Worm (Caenorhabditis elegans) whole organism, late embryonic: ENCODE results near the gene T04C12.7.

Experiments used
- ama-1 ChIP-seq: fragments of 150-350 bp; optimal IDR thresholded peaks from 2 replicates; lab custom pipeline; 2014
- ceh-9 ChIP-seq: sonication (generic microtip); optimal IDR thresholded peaks from 2 replicates; lab custom pipeline; 2016; ENCODE audit warnings: mild to moderate bottlenecking, missing genetic modification characterization, inconsistent platforms, missing compliant biosample characterization
- elt-2 ChIP-seq: sonication (generic microtip); optimal IDR thresholded peaks from 2 replicates; lab custom pipeline; 2016; ENCODE audit warnings: missing genetic modification reagents, missing genetic modification characterization, missing compliant biosample characterization
- ets-4 ChIP-seq: sonication (generic microtip); optimal IDR thresholded peaks from 2 replicates; lab custom pipeline; 2016; ENCODE audit warnings: missing genetic modification characterization, missing compliant biosample characterization
- fkh-10 ChIP-seq: fragments of 150-350 bp; optimal IDR thresholded peaks from 2 replicates; lab custom pipeline; 2014; ENCODE audit warnings: missing biosample characterization, missing genetic modification reagents, missing genetic modification characterization
- hlh-30 ChIP-seq: sonication (generic microtip); optimal IDR thresholded peaks from 2 replicates; lab custom pipeline; 2017; ENCODE audit warnings: antibody characterized with exemption, missing genetic modification characterization, missing compliant biosample characterization; ENCODE audit not compliant: insufficient read depth
- lim-6 ChIP-seq: sonication (generic microtip); optimal IDR thresholded peaks from 2 replicates; lab custom pipeline; 2016; ENCODE audit warnings: missing genetic modification characterization, missing compliant biosample characterization
- pax-1 ChIP-seq: fragments of 150-350 bp; optimal IDR thresholded peaks from 2 replicates; lab custom pipeline; 2014; ENCODE audit warnings: missing biosample characterization, missing genetic modification characterization
- pha-4 ChIP-seq: fragments of 150-350 bp; optimal IDR thresholded peaks from 2 replicates; lab custom pipeline; 2018; ENCODE audit warnings: missing biosample characterization, missing genetic modification reagents, missing genetic modification characterization
- tbx-2 ChIP-seq: sonication (generic microtip); optimal IDR thresholded peaks from 2 replicates; lab custom pipeline; 2016; ENCODE audit warnings: missing genetic modification characterization, missing compliant biosample characterization
- unc-86 ChIP-seq: sonication (generic microtip); optimal IDR thresholded peaks from 2 replicates; lab custom pipeline; 2016; ENCODE audit warnings: missing genetic modification characterization, missing compliant biosample characterization
- zip-5 ChIP-seq: sonication (generic microtip); optimal IDR thresholded peaks from 2 replicates; lab custom pipeline; 2016; ENCODE audit warnings: missing genetic modification characterization, missing compliant biosample characterization

ce11 chrV:11007651-11008050 lies 46.3 kb upstream of the T04C12.7 start:
- TF ChIP-seq ama-1 (no peak), ceh-9 (tag; lab: Kevin White, UChicago) (no peak), elt-2 (tag; lab: Kevin White, UChicago) (peak; percentile 54), hlh-30 (tag; lab: Kevin White, UChicago) (no peak), tbx-2 (tag; lab: Kevin White, UChicago) (no peak), lim-6 (no peak), pha-4 (tag; lab: Kevin White, UChicago) (no peak), fkh-10 (GFP tag; lab: Kevin White, UChicago) (no peak), ets-4 (no peak), zip-5 (tag; lab: Kevin White, UChicago) (no peak), pax-1 (tag; lab: Kevin White, UChicago) (no peak), unc-86 (tag; lab: Kevin White, UChicago) (no peak)
